Worm (Caenorhabditis elegans) whole organism, L3 larva: ENCODE data around the gene dhrs-4.

Experiments used
- aly-2 ChIP-seq: fragments of 150-350 bp; optimal IDR thresholded peaks from 2 replicates; lab custom pipeline; 2014; ENCODE audit warnings: missing biosample characterization, missing genetic modification characterization
- ceh-82 ChIP-seq: fragments of 150-350 bp; optimal IDR thresholded peaks from 2 replicates; lab custom pipeline; 2014; ENCODE audit warnings: missing biosample characterization, missing genetic modification characterization
- fos-1 ChIP-seq: fragments of 150-350 bp; optimal IDR thresholded peaks from 2 replicates; lab custom pipeline; 2014; ENCODE audit warnings: missing biosample characterization, missing genetic modification characterization
- nhr-77 ChIP-seq: fragments of 150-350 bp; optimal IDR thresholded peaks from 2 replicates; lab custom pipeline; 2014; ENCODE audit warnings: missing biosample characterization, missing genetic modification characterization
- pha-4 ChIP-seq: fragments of 150-350 bp; optimal IDR thresholded peaks from 2 replicates; lab custom pipeline; 2014; ENCODE audit warnings: missing biosample characterization, missing genetic modification reagents, missing genetic modification characterization

ce11 chrV:12961085-12961560 is 38.7 kb downstream of the dhrs-4 start, which contains the start of gene mpst-7:
- TF ChIP-seq nhr-77, result no peak
- no peak for TF ChIP-seq aly-2 (tag; lab: Kevin White, UChicago)
- TF ChIP-seq pha-4 (tag; lab: Kevin White, UChicago), result no peak
- no peak for TF ChIP-seq fos-1 (tag; lab: Kevin White, UChicago)
- TF ChIP-seq ceh-82, result no peak
